Fruit fly (Drosophila melanogaster) whole organism, embryonic: ENCODE results near the gene CG43062.

ENCODE experiments used
- Ada2b ChIP-seq: fragments of 200-800 bp; sonication (Bioruptor generic); IDR thresholded peaks from 2 replicates; pipeline ENCODE4 v1.3.6; 2022; ENCODE audit warnings: missing biosample characterization, missing genetic modification characterization
- Atf-2 ChIP-seq: fragments of 200-800 bp; sonication (Bioruptor generic); optimal IDR thresholded peaks from 2 replicates; lab custom pipeline; 2016; ENCODE audit warnings: missing biosample characterization, missing genetic modification characterization
- C15 ChIP-seq: fragments of 200-800 bp; sonication (Bioruptor generic); IDR thresholded peaks from 3 replicates; pipeline ENCODE4 v1.3.6; 2022; ENCODE audit warnings: missing biosample characterization, missing genetic modification characterization
- CG10267 ChIP-seq: fragments of 200-800 bp; sonication (Bioruptor generic); optimal IDR thresholded peaks from 2 replicates; lab custom pipeline; 2018; ENCODE audit warnings: missing biosample characterization, mild to moderate bottlenecking, missing genetic modification characterization, moderate library complexity
- CG11093 ChIP-seq: fragments of 200-800 bp; sonication (Bioruptor generic); IDR thresholded peaks from 3 replicates; pipeline ENCODE4 v1.3.6; 2022; ENCODE audit warnings: missing biosample characterization, missing genetic modification characterization
- CG12299 ChIP-seq: fragments of 200-800 bp; sonication (Bioruptor generic); optimal IDR thresholded peaks from 2 replicates; lab custom pipeline; 2018; ENCODE audit warnings: missing biosample characterization, mild to moderate bottlenecking, missing genetic modification characterization
- CG13296 ChIP-seq: fragments of 200-800 bp; sonication (Bioruptor generic); optimal IDR thresholded peaks from 3 replicates; lab custom pipeline; 2018; ENCODE audit warnings: missing biosample characterization, mild to moderate bottlenecking, missing genetic modification characterization
- CG15514 ChIP-seq: fragments of 200-800 bp; sonication (Bioruptor generic); optimal IDR thresholded peaks from 3 replicates; lab custom pipeline; 2017; ENCODE audit warnings: missing biosample characterization, missing genetic modification characterization, mild to moderate bottlenecking, moderate library complexity, missing genetic modification reagents
- CG15601 ChIP-seq: fragments of 200-800 bp; sonication (Bioruptor generic); optimal IDR thresholded peaks from 3 replicates; lab custom pipeline; 2019; ENCODE audit warnings: missing biosample characterization, mild to moderate bottlenecking, missing genetic modification characterization, moderate library complexity
- CG16813 ChIP-seq: fragments of 200-800 bp; sonication (Bioruptor generic); IDR thresholded peaks from 3 replicates; pipeline ENCODE4 v1.3.6; 2022; ENCODE audit warnings: missing biosample characterization, missing genetic modification characterization; ENCODE audit not compliant: partially characterized antibody
- CG17328 ChIP-seq: fragments of 200-800 bp; sonication (Bioruptor generic); IDR thresholded peaks from 2 replicates; pipeline ENCODE4 v1.3.6; 2022; ENCODE audit warnings: missing biosample characterization, missing genetic modification characterization
- CG17359 ChIP-seq: fragments of 200-800 bp; sonication (Bioruptor generic); optimal IDR thresholded peaks from 3 replicates; lab custom pipeline; 2018; ENCODE audit warnings: missing biosample characterization, mild to moderate bottlenecking, missing genetic modification characterization, moderate library complexity
- CG2116 ChIP-seq: fragments of 200-800 bp; sonication (Bioruptor generic); optimal IDR thresholded peaks from 3 replicates; lab custom pipeline; 2018; ENCODE audit warnings: missing biosample characterization, mild to moderate bottlenecking, missing genetic modification characterization
- CG34376 ChIP-seq: fragments of 200-800 bp; sonication (Bioruptor generic); optimal IDR thresholded peaks from 2 replicates; lab custom pipeline; 2018; ENCODE audit warnings: missing biosample characterization, mild to moderate bottlenecking, missing genetic modification characterization
- CG3847 ChIP-seq: fragments of 200-800 bp; sonication (Bioruptor generic); IDR thresholded peaks from 2 replicates; pipeline ENCODE4 v1.3.6; 2022; ENCODE audit warnings: missing biosample characterization, missing genetic modification characterization
- CG4617 ChIP-seq: fragments of 200-800 bp; sonication (Bioruptor generic); optimal IDR thresholded peaks from 3 replicates; lab custom pipeline; 2016; ENCODE audit warnings: missing biosample characterization, missing genetic modification characterization, borderline replicate concordance
- CG6175 ChIP-seq: fragments of 200-800 bp; sonication (Bioruptor generic); IDR thresholded peaks from 3 replicates; pipeline ENCODE4 v1.3.6; 2022; ENCODE audit warnings: missing biosample characterization, missing genetic modification characterization
- CG7745 ChIP-seq: fragments of 200-800 bp; sonication (Bioruptor generic); optimal IDR thresholded peaks from 2 replicates; lab custom pipeline; 2018; ENCODE audit warnings: missing biosample characterization, mild to moderate bottlenecking, missing genetic modification characterization, moderate library complexity
- CG8290 ChIP-seq, 3 experiments: fragments of 200-800 bp; sonication (Bioruptor generic); optimal IDR thresholded peaks; 2 replicates each; lab custom pipeline; 2016 to 2019; ENCODE audit warnings: missing biosample characterization in 3 of 3, missing genetic modification characterization in 3 of 3, mild to moderate bottlenecking in 2 of 3, moderate library complexity in 1 of 3
- CG8478 ChIP-seq: fragments of >200 bp; optimal IDR thresholded peaks from 2 replicates; lab custom pipeline; 2018
- D19A ChIP-seq: fragments of 200-800 bp; optimal IDR thresholded peaks from 3 replicates; lab custom pipeline; 2019; ENCODE audit warnings: missing biosample characterization, mild to moderate bottlenecking, missing genetic modification characterization, moderate library complexity
- Dad ChIP-seq: fragments of 200-800 bp; sonication (Bioruptor generic); optimal IDR thresholded peaks from 3 replicates; lab custom pipeline; 2016; ENCODE audit warnings: missing biosample characterization, missing genetic modification characterization
- Dfd ChIP-seq, 2 experiments: fragments of >200 bp; optimal IDR thresholded peaks; 2 replicates each; lab custom pipeline; 2017; ENCODE audit warnings: missing biosample characterization in 2 of 2, missing genetic modification characterization in 2 of 2
- Dll ChIP-seq: fragments of 200-800 bp; sonication (Bioruptor generic); IDR thresholded peaks from 4 replicates; pipeline ENCODE4 v1.3.6; 2022; ENCODE audit warnings: missing biosample characterization, missing genetic modification characterization; ENCODE audit not compliant: partially characterized antibody
- Elba2 ChIP-seq: fragments of 200-800 bp; sonication (Bioruptor generic); optimal IDR thresholded peaks from 3 replicates; lab custom pipeline; 2016; ENCODE audit warnings: missing biosample characterization, missing genetic modification characterization
- Ets65A ChIP-seq: fragments of 200-800 bp; sonication (Bioruptor generic); peaks from one replicate; lab custom pipeline; 2016; ENCODE audit warnings: missing biosample characterization, missing genetic modification characterization
- GATAe ChIP-seq: fragments of 200-800 bp; sonication (Bioruptor generic); conservative IDR thresholded peaks from 2 replicates; pipeline ENCODE4 v1.3.6; 2022; ENCODE audit warnings: missing biosample characterization, missing genetic modification characterization
- Gsc ChIP-seq: fragments of 200-800 bp; sonication (Bioruptor generic); IDR thresholded peaks from 2 replicates; pipeline ENCODE4 v1.3.6; 2022; ENCODE audit warnings: missing biosample characterization, missing genetic modification characterization
- HLH54F ChIP-seq: fragments of 200-800 bp; sonication (Bioruptor generic); optimal IDR thresholded peaks from 3 replicates; lab custom pipeline; 2016; ENCODE audit warnings: missing biosample characterization, missing genetic modification characterization
- Lim3 ChIP-seq: fragments of 200-800 bp; sonication (Bioruptor generic); IDR thresholded peaks from 2 replicates; pipeline ENCODE4 v1.3.6; 2022; ENCODE audit warnings: missing biosample characterization, missing genetic modification characterization
- Nf-YB ChIP-seq: fragments of 200-800 bp; sonication (Bioruptor generic); optimal IDR thresholded peaks from 3 replicates; lab custom pipeline; 2019; ENCODE audit warnings: missing biosample characterization, mild to moderate bottlenecking, missing genetic modification characterization, moderate library complexity
- NfI ChIP-seq: fragments of 200-800 bp; sonication (Bioruptor generic); optimal IDR thresholded peaks from 3 replicates; lab custom pipeline; 2018; ENCODE audit warnings: missing biosample characterization, mild to moderate bottlenecking, missing genetic modification characterization, moderate library complexity
- Oli ChIP-seq: fragments of 200-800 bp; sonication (Bioruptor generic); optimal IDR thresholded peaks from 2 replicates; lab custom pipeline; 2018; ENCODE audit warnings: missing biosample characterization, mild to moderate bottlenecking, missing genetic modification characterization, moderate library complexity
- Ssrp ChIP-seq: fragments of 200-800 bp; sonication (Bioruptor generic); optimal IDR thresholded peaks from 2 replicates; lab custom pipeline; 2018; ENCODE audit warnings: missing biosample characterization, mild to moderate bottlenecking, missing genetic modification characterization, moderate library complexity
- Taf1 ChIP-seq: fragments of 200-800 bp; sonication (Bioruptor generic); IDR thresholded peaks from 2 replicates; pipeline ENCODE4 v1.3.6; 2022; ENCODE audit warnings: missing biosample characterization, missing genetic modification characterization
- Xbp1 ChIP-seq: fragments of 200-800 bp; sonication (Bioruptor generic); optimal IDR thresholded peaks from 3 replicates; lab custom pipeline; 2016; ENCODE audit warnings: missing biosample characterization, mild to moderate bottlenecking, missing genetic modification characterization
- ab ChIP-seq: fragments of 200-800 bp; sonication (Bioruptor generic); optimal IDR thresholded peaks from 2 replicates; lab custom pipeline; 2016; ENCODE audit warnings: missing biosample characterization, missing genetic modification characterization
- br ChIP-seq: fragments of >200 bp; optimal IDR thresholded peaks from 2 replicates; lab custom pipeline; 2017
- chm ChIP-seq: fragments of 200-800 bp; sonication (Bioruptor generic); IDR thresholded peaks from 2 replicates; pipeline ENCODE4 v1.3.6; 2022; ENCODE audit warnings: missing biosample characterization, missing genetic modification characterization
- danr ChIP-seq: fragments of 200-800 bp; sonication (Bioruptor generic); IDR thresholded peaks from 2 replicates; pipeline ENCODE4 v1.3.6; 2022; ENCODE audit warnings: missing biosample characterization, missing genetic modification characterization
- dysf ChIP-seq: fragments of 200-800 bp; sonication (Bioruptor generic); IDR thresholded peaks from 3 replicates; pipeline ENCODE4 v1.3.6; 2022; ENCODE audit warnings: missing biosample characterization, missing genetic modification characterization
- gro ChIP-seq: fragments of 200-800 bp; sonication (Bioruptor generic); optimal IDR thresholded peaks from 2 replicates; lab custom pipeline; 2016; ENCODE audit warnings: missing biosample characterization, missing genetic modification characterization
- gsb-n ChIP-seq: fragments of 200-800 bp; sonication (Bioruptor generic); optimal IDR thresholded peaks from 3 replicates; lab custom pipeline; 2018; ENCODE audit warnings: missing biosample characterization, mild to moderate bottlenecking, missing genetic modification characterization
- hth ChIP-seq: fragments of >200 bp; optimal IDR thresholded peaks from 2 replicates; lab custom pipeline; 2017; ENCODE audit warnings: inconsistent platforms
- insv ChIP-seq, 2 experiments: fragments of 200-800 bp; sonication (Bioruptor generic); optimal IDR thresholded peaks; 3 replicates each; lab custom pipeline; 2016 to 2018; ENCODE audit warnings: missing biosample characterization in 2 of 2, missing genetic modification characterization in 2 of 2
- jing ChIP-seq: fragments of 200-800 bp; sonication (Bioruptor generic); optimal IDR thresholded peaks from 2 replicates; lab custom pipeline; 2018; ENCODE audit warnings: missing biosample characterization, mild to moderate bottlenecking, missing genetic modification characterization
- jumu ChIP-seq: fragments of 200-800 bp; sonication (Bioruptor generic); optimal IDR thresholded peaks from 3 replicates; lab custom pipeline; 2016; ENCODE audit warnings: missing biosample characterization, missing genetic modification characterization
- lola ChIP-seq, 3 experiments: fragments of >200 bp in 2 of 3; fragments of 200-800 bp in 1 of 3; sonication (Bioruptor generic) in 1 of 3; optimal IDR thresholded peaks; 2 replicates each; lab custom pipeline; 2017 to 2019; ENCODE audit warnings: missing biosample characterization in 3 of 3, missing genetic modification characterization in 3 of 3, mild to moderate bottlenecking in 1 of 3, moderate library complexity in 1 of 3
- luna ChIP-seq: fragments of 200-800 bp; sonication (Bioruptor generic); optimal IDR thresholded peaks from 2 replicates; lab custom pipeline; 2016; ENCODE audit warnings: missing biosample characterization, missing genetic modification characterization
- oc ChIP-seq: fragments of 200-800 bp; sonication (Bioruptor generic); optimal IDR thresholded peaks from 2 replicates; lab custom pipeline; 2018; ENCODE audit warnings: missing biosample characterization, mild to moderate bottlenecking, missing genetic modification characterization, moderate library complexity
- otp ChIP-seq: fragments of 200-800 bp; sonication (Bioruptor generic); IDR thresholded peaks from 3 replicates; pipeline ENCODE4, ENCODE4 v1.3.6; 2022; ENCODE audit warnings: missing biosample characterization, missing genetic modification characterization
- phol ChIP-seq: fragments of 200-800 bp; sonication (Bioruptor generic); optimal IDR thresholded peaks from 3 replicates; lab custom pipeline; 2018; ENCODE audit warnings: missing biosample characterization, mild to moderate bottlenecking, missing genetic modification characterization, moderate library complexity
- pita ChIP-seq: fragments of 200-800 bp; sonication (Bioruptor generic); optimal IDR thresholded peaks from 2 replicates; lab custom pipeline; 2017; ENCODE audit warnings: missing biosample characterization, mild to moderate bottlenecking, missing genetic modification characterization

The CG43062 gene

dm6 chr3R:11735337-11735736, 14.8 kb upstream of the CG43062 start, which contains the start of gene CG14721 (continued):
- TF ChIP-seq Lim3 (GFP tag; lab: Robert Waterston, UW) (no peak), luna (no peak), jumu (GFP tag; lab: Kevin White, UChicago) (peak; percentile 55), chm (GFP tag; lab: Robert Waterston, UW) (no peak), Atf-2 (GFP tag; lab: Kevin White, UChicago) (no peak), CG17359 (tag; lab: Kevin White, UChicago) (no peak), CG16813 (GFP tag; lab: Robert Waterston, UW) (peak; percentile 37; the same call in 1 of the 3 replicates), CG8478 (no peak), CG13296 (GFP tag; lab: Kevin White, UChicago) (no peak), Dfd (GFP tag; optimal IDR thresholded peaks at IDR 0.05; lab: Kevin White, UChicago) (no peak), Nf-YB (GFP tag; lab: Kevin White, UChicago) (no peak), NfI (no peak), CG4617 (GFP tag; lab: Kevin White, UChicago) (peak; percentile 53), oc (tag; lab: Kevin White, UChicago) (no peak), CG7745 (tag; lab: Kevin White, UChicago) (no peak), br (lab: Kevin White, UChicago) (no peak), Ssrp (no peak), Oli (tag; lab: Kevin White, UChicago) (no peak), lola (GFP tag; optimal IDR thresholded peaks at IDR 0.05; lab: Kevin White, UChicago) (no peak), ab (GFP tag; lab: Kevin White, UChicago) (no peak), gro (GFP tag; lab: Kevin White, UChicago) (no peak), pita (GFP tag; lab: Kevin White, UChicago) (no peak), CG3847 (GFP tag; lab: Robert Waterston, UW) (peak; percentile 66), phol (tag; lab: Kevin White, UChicago) (peak; percentile 50), CG15601 (tag; lab: Kevin White, UChicago) (no peak), CG17328 (GFP tag; lab: Robert Waterston, UW) (no peak), CG2116 (peak; percentile 68), Dad (no peak), hth (lab: Kevin White, UChicago) (no peak), CG11093 (GFP tag; lab: Robert Waterston, UW) (no peak), Ada2b (GFP tag; lab: Robert Waterston, UW) (no peak), C15 (no peak), GATAe (no peak), CG8290 (GFP tag; optimal IDR thresholded peaks at IDR 0.05; lab: Kevin White, UChicago) (no peak), CG8290 (tag; optimal IDR thresholded peaks at IDR 0.05; lab: Kevin White, UChicago) (no peak), gsb-n (no peak), CG6175 (GFP tag; lab: Robert Waterston, UW) (no peak), CG12299 (no peak), Xbp1 (GFP tag; lab: Kevin White, UChicago) (peak; percentile 47), otp (no peak), HLH54F (GFP tag; lab: Kevin White, UChicago) (peak; percentile 3), insv (GFP tag; optimal IDR thresholded peaks at IDR 0.05; lab: Kevin White, UChicago) (no peak), Dll (peak; percentile 71), Gsc (GFP tag; lab: Robert Waterston, UW) (no peak), CG34376 (GFP tag; lab: Kevin White, UChicago) (no peak), CG15514 (GFP tag; lab: Kevin White, UChicago) (peak; percentile 86), Taf1 (GFP tag; lab: Robert Waterston, UW) (no peak), jing (GFP tag; lab: Kevin White, UChicago) (no peak), Elba2 (GFP tag; lab: Kevin White, UChicago) (no peak), dysf (no peak), CG10267 (tag; lab: Kevin White, UChicago) (no peak), D19A (tag; lab: Kevin White, UChicago) (no peak), Ets65A (GFP tag; lab: Kevin White, UChicago) (no peak), danr (no peak)
